Worm (Caenorhabditis elegans) whole organism, late embryonic: ENCODE results near the gene Y43F8B.10.

ENCODE experiments used
- ama-1 ChIP-seq: fragments of 150-350 bp; optimal IDR thresholded peaks from 2 replicates; lab custom pipeline; 2014
- ceh-14 ChIP-seq: sonication (generic microtip); optimal IDR thresholded peaks from 2 replicates; lab custom pipeline; 2016; ENCODE audit warnings: missing genotype, missing genetic modification characterization, missing compliant biosample characterization
- elt-2 ChIP-seq: sonication (generic microtip); optimal IDR thresholded peaks from 2 replicates; lab custom pipeline; 2016; ENCODE audit warnings: missing genetic modification reagents, missing genetic modification characterization, missing compliant biosample characterization
- elt-4 ChIP-seq: sonication (generic microtip); optimal IDR thresholded peaks from 2 replicates; lab custom pipeline; 2016; ENCODE audit warnings: missing genetic modification characterization, missing compliant biosample characterization
- fax-1 ChIP-seq: sonication (generic microtip); optimal IDR thresholded peaks from 2 replicates; lab custom pipeline; 2016; ENCODE audit warnings: missing genotype, missing genetic modification characterization, missing compliant biosample characterization
- hlh-13 ChIP-seq: fragments of 200-800 bp; sonication (Bioruptor generic); optimal IDR thresholded peaks from 2 replicates; lab custom pipeline; 2018; ENCODE audit warnings: mild to moderate bottlenecking, missing genetic modification characterization, missing compliant biosample characterization
- nhr-11 ChIP-seq: fragments of 150-350 bp; optimal IDR thresholded peaks from 2 replicates; lab custom pipeline; 2014; ENCODE audit warnings: missing biosample characterization, missing genetic modification characterization
- pag-3 ChIP-seq: sonication (generic microtip); optimal IDR thresholded peaks from 2 replicates; lab custom pipeline; 2016; ENCODE audit warnings: missing compliant biosample characterization, missing genetic modification characterization, borderline replicate concordance
- pqm-1 ChIP-seq: sonication (generic microtip); optimal IDR thresholded peaks from 2 replicates; lab custom pipeline; 2016; ENCODE audit warnings: missing genetic modification characterization, missing compliant biosample characterization
- sox-2 ChIP-seq: fragments of 200-800 bp; sonication (Bioruptor generic); IDR thresholded peaks from 2 replicates; pipeline ENCODE4 v1.3.6; 2022; ENCODE audit warnings: missing genetic modification reagents, missing genetic modification characterization, missing compliant biosample characterization
- unc-3 ChIP-seq, 2 experiments: fragments of 200-800 bp in 1 of 2; sonication (Bioruptor generic) in 1 of 2; sonication (generic microtip) in 1 of 2; conservative IDR thresholded peaks in 1 of 2; optimal IDR thresholded peaks in 1 of 2; 2 replicates each; pipeline versions ENCODE4 v1.3.6 to Lab custom; 2016 to 2022; ENCODE audit warnings: missing compliant biosample characterization in 2 of 2, missing genetic modification characterization in 2 of 2, missing genetic modification reagents in 1 of 2
- unc-55 ChIP-seq: sonication (generic microtip); optimal IDR thresholded peaks from 2 replicates; lab custom pipeline; 2017; ENCODE audit warnings: missing biosample characterization, missing genetic modification reagents, missing genetic modification characterization

DNA sequence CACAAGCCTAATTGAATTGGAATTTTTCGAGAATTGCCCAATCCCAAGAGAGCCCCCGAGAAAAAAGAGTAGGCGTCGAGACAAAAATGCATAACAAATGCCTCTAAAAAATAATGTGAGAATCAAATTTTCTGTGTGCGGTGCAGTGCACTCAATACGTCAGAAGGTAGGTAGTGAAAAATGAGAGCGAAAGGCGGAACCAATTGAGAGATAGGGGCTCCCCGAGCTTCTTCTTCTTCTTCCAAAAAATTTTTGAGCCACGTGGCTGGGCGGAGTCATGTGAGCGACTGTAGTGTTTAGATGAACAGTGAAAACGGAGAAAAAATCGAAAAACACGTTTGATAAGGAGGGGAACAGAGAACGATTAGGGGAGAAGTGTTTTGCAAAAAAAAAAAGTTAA lies 50.3 kb downstream of the Y43F8B.10 start:
- TF ChIP-seq unc-3 (GFP tag; conservative IDR thresholded peaks at IDR 0.05; lab: Robert Waterston, UW): no peak
- TF ChIP-seq unc-3 (tag; optimal IDR thresholded peaks at IDR 0.05; lab: Kevin White, UChicago): no peak
- TF ChIP-seq sox-2 (GFP tag; lab: Robert Waterston, UW): no peak
- TF ChIP-seq nhr-11: no peak
- no peak for TF ChIP-seq ceh-14 (tag; lab: Kevin White, UChicago)
- TF ChIP-seq elt-4 (tag; lab: Kevin White, UChicago): no peak
- no peak for TF ChIP-seq pqm-1 (tag; lab: Kevin White, UChicago)
- TF ChIP-seq unc-55 (GFP tag; lab: Kevin White, UChicago): no peak
- no peak for TF ChIP-seq hlh-13 (GFP tag; lab: Kevin White, UChicago)
- no peak for TF ChIP-seq ama-1
- no peak for TF ChIP-seq elt-2 (tag; lab: Kevin White, UChicago)
- TF ChIP-seq fax-1: no peak
- TF ChIP-seq pag-3 (tag; lab: Kevin White, UChicago): no peak
